Fruit fly (Drosophila melanogaster) whole organism, wandering third instar larva: ENCODE measurements around the gene CG10907.

ENCODE experiments used
- GATAd ChIP-seq: sonication (Bioruptor generic); optimal IDR thresholded peaks from 2 replicates; lab custom pipeline; 2016; ENCODE audit warnings: missing biosample characterization, missing genetic modification characterization
- Hr78 ChIP-seq: fragments of >200 bp; optimal IDR thresholded peaks from 2 replicates; lab custom pipeline; 2017; ENCODE audit warnings: missing biosample characterization, missing genetic modification characterization
- Jra ChIP-seq: sonication (Bioruptor generic); optimal IDR thresholded peaks from 2 replicates; lab custom pipeline; 2016; ENCODE audit warnings: missing biosample characterization, missing genetic modification characterization
- Vsx2 ChIP-seq: fragments of 200-300, 225-300 bp; sonication (Bioruptor generic); optimal IDR thresholded peaks from 2 replicates; lab custom pipeline; 2018; ENCODE audit warnings: missing biosample characterization, missing genetic modification characterization; ENCODE audit not compliant: partially characterized antibody
- dl ChIP-seq, 2 experiments: fragments of 175-275, 200-275 bp in 1 of 2; fragments of 200-275 bp in 1 of 2; sonication (Bioruptor generic); optimal IDR thresholded peaks; lab custom pipeline; 2018; ENCODE audit warnings: mild to moderate bottlenecking in 2 of 2, missing biosample characterization in 2 of 2, missing genetic modification characterization in 2 of 2, moderate library complexity in 2 of 2; ENCODE audit not compliant: partially characterized antibody in 2 of 2, insufficient read depth in 1 of 2
- dsf ChIP-seq: sonication (Bioruptor generic); optimal IDR thresholded peaks from 2 replicates; lab custom pipeline; 2016; ENCODE audit warnings: missing biosample characterization, missing genetic modification characterization, borderline replicate concordance
- foxo ChIP-seq, 2 experiments: fragments of 200-800 bp; sonication (Bioruptor generic); optimal IDR thresholded peaks; 2 replicates in 1 of 2; 3 replicates in 1 of 2; lab custom pipeline; 2016 to 2017; ENCODE audit warnings: missing biosample characterization in 2 of 2, missing genetic modification characterization in 2 of 2
- h ChIP-seq: fragments of 200-800 bp; sonication (Bioruptor generic); optimal IDR thresholded peaks from 3 replicates; lab custom pipeline; 2016; ENCODE audit warnings: missing biosample characterization, mild to moderate bottlenecking, missing genetic modification characterization
- psq ChIP-seq: fragments of 200-800 bp; sonication (Bioruptor generic); optimal IDR thresholded peaks from 3 replicates; lab custom pipeline; 2017; ENCODE audit warnings: missing biosample characterization, mild to moderate bottlenecking, missing genetic modification characterization, moderate library complexity
- woc ChIP-seq: sonication (Bioruptor generic); optimal IDR thresholded peaks from 2 replicates; lab custom pipeline; 2016; ENCODE audit warnings: missing biosample characterization, mild to moderate bottlenecking, missing genetic modification characterization

dm6 chr3L:11814655-11815054 lies 21.3 kb downstream of the CG10907 start, which contains the start of gene Cubn2:
- TF ChIP-seq psq (GFP tag; lab: Kevin White, UChicago) = no peak
- TF ChIP-seq Hr78 (GFP tag; lab: Kevin White, UChicago) = no peak
- TF ChIP-seq h = no peak
- no peak for TF ChIP-seq Vsx2 (GFP tag; lab: Kevin White, UChicago)
- TF ChIP-seq dsf (GFP tag; lab: Kevin White, UChicago) = no peak
- TF ChIP-seq woc (GFP tag; lab: Kevin White, UChicago) = no peak
- TF ChIP-seq dl (GFP tag; optimal IDR thresholded peaks at IDR 0.05; lab: Kevin White, UChicago; ENCODE audit: insufficient read depth in 1 of 2, partially characterized antibody in 2 of 2) = no peak
- TF ChIP-seq GATAd (GFP tag; lab: Kevin White, UChicago) = no peak
- no peak for TF ChIP-seq Jra (GFP tag; lab: Kevin White, UChicago)
- no peak for TF ChIP-seq foxo (GFP tag; optimal IDR thresholded peaks at IDR 0.05; lab: Kevin White, UChicago)
